Comparison of ENCODE assay signal across 1 fruit fly cellular context in the genomic region with DNA sequence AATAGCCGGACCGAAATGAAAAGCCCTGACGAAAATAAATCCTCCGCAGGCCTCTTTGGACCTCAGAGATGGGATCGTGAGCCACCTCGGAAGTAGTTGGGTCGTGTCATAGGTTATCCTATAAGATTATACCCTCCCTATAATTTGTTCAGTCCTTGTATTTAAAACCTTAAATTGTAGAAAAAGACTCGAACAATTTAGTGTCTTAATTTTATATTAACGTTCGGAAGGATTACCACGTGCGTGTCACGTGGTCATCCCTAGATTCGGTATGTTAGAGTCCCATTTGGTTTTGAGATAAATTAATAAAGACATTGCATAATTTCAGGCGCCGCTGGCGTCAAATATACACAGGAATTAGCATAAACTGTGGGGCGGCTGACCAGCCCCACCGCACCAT.
TF ChIP-seq lines count a peak whose summit lies in the region.

No protein-coding gene starts in this region.

TF ChIP-seq in whole organism, embryonic, 481 proteins besides CTCF, POLR2A, EP300 and RAD21 (continued from another document and continues in another):
- TF ChIP-seq sim (GFP tag; IDR thresholded peaks at IDR 0.05; lab: Robert Waterston, UW) (no peak), oc (tag; optimal IDR thresholded peaks at IDR 0.05; lab: Kevin White, UChicago) (peak; percentile 12), CG7357 (GFP tag; IDR thresholded peaks at IDR 0.05; lab: Robert Waterston, UW) (no peak), CG9932 (GFP tag; IDR thresholded peaks at IDR 0.05; lab: Robert Waterston, UW) (peak; percentile 70), CG18262 (tag; optimal IDR thresholded peaks at IDR 0.05; lab: Kevin White, UChicago) (peak; percentile 65), zf30C (GFP tag; optimal IDR thresholded peaks at IDR 0.05; lab: Kevin White, UChicago) (no peak), CG8388 (GFP tag; optimal IDR thresholded peaks at IDR 0.05; lab: Kevin White, UChicago) (peak; percentile 61), Usf (GFP tag; optimal IDR thresholded peaks at IDR 0.05; lab: Kevin White, UChicago) (peak; percentile 49), kah (GFP tag; optimal IDR thresholded peaks at IDR 0.05; lab: Kevin White, UChicago) (no peak), klu (GFP tag; IDR thresholded peaks at IDR 0.05; lab: Robert Waterston, UW) (peak; percentile 41; the same call in 1 of the 2 replicates), CG6254 (GFP tag; optimal IDR thresholded peaks at IDR 0.05; lab: Kevin White, UChicago) (peak; percentile 39), CG7928 (GFP tag; optimal IDR thresholded peaks at IDR 0.05; lab: Kevin White, UChicago) (no peak), CG10147 (GFP tag; optimal IDR thresholded peaks at IDR 0.05; lab: Kevin White, UChicago) (peak; percentile 9), CG11398 (GFP tag; optimal IDR thresholded peaks at IDR 0.05; lab: Kevin White, UChicago) (peak; percentile 11), Med (GFP tag; lab: Kevin White, UChicago) (peak; percentile 92), HLHmδ (GFP tag; optimal IDR thresholded peaks at IDR 0.05; lab: Kevin White, UChicago) (no peak), Sry-β (GFP tag; optimal IDR thresholded peaks at IDR 0.05; lab: Kevin White, UChicago) (peak; percentile 34), CG2129 (GFP tag; IDR thresholded peaks at IDR 0.05; lab: Robert Waterston, UW; ENCODE audit: partially characterized antibody) (peak; percentile 92), luna (GFP tag; optimal IDR thresholded peaks at IDR 0.05; lab: Kevin White, UChicago) (no peak), Deaf1 (tag; optimal IDR thresholded peaks at IDR 0.05; lab: Kevin White, UChicago) (peak; percentile 23), Ssrp (tag; optimal IDR thresholded peaks at IDR 0.05; lab: Kevin White, UChicago) (peak; percentile 39), lilli (GFP tag; optimal IDR thresholded peaks at IDR 0.05; lab: Kevin White, UChicago) (peak; percentile 68), slou (GFP tag; optimal IDR thresholded peaks at IDR 0.05; lab: Kevin White, UChicago) (no peak), HHEX (GFP tag; optimal IDR thresholded peaks at IDR 0.05; lab: Kevin White, UChicago) (peak; percentile 50), pb (GFP tag; optimal IDR thresholded peaks at IDR 0.05; lab: Kevin White, UChicago) (no peak), ftz-f1 (GFP tag; optimal IDR thresholded peaks at IDR 0.05; lab: Kevin White, UChicago) (no peak), NC2α (GFP tag; optimal IDR thresholded peaks at IDR 0.05; lab: Kevin White, UChicago) (peak; percentile 2), CG17829 (tag; optimal IDR thresholded peaks at IDR 0.05; lab: Kevin White, UChicago) (peak; percentile 47), CG11504 (tag; optimal IDR thresholded peaks at IDR 0.05; lab: Kevin White, UChicago) (peak; percentile 60), CG1792 (GFP tag; optimal IDR thresholded peaks at IDR 0.05; lab: Kevin White, UChicago) (no peak), Aef1 (GFP tag; IDR thresholded peaks at IDR 0.05; lab: Robert Waterston, UW) (peak; percentile 22; the same call in 1 of the 3 replicates), cwo (GFP tag; optimal IDR thresholded peaks at IDR 0.05; lab: Kevin White, UChicago) (peak; percentile 14), gro (GFP tag; optimal IDR thresholded peaks at IDR 0.05; lab: Kevin White, UChicago) (peak; percentile 48), Dref (GFP tag; IDR thresholded peaks at IDR 0.05; lab: Robert Waterston, UW) (no peak), CG6175 (GFP tag; IDR thresholded peaks at IDR 0.05; lab: Robert Waterston, UW) (no peak), CG31441 (GFP tag; IDR thresholded peaks at IDR 0.05; lab: Robert Waterston, UW) (peak; percentile 51; the same call in 1 of the 2 replicates), bcd (GFP tag; optimal IDR thresholded peaks at IDR 0.05; lab: Kevin White, UChicago) (peak; percentile 50), Dip3 (GFP tag; optimal IDR thresholded peaks at IDR 0.05; lab: Kevin White, UChicago) (peak; percentile 45), CG4820 (GFP tag; optimal IDR thresholded peaks at IDR 0.05; lab: Kevin White, UChicago) (peak; percentile 20), Max (GFP tag; optimal IDR thresholded peaks at IDR 0.05; lab: Kevin White, UChicago) (peak; percentile 18), Dad (GFP tag; optimal IDR thresholded peaks at IDR 0.05; lab: Kevin White, UChicago) (peak; percentile 2), CG3281 (GFP tag; optimal IDR thresholded peaks at IDR 0.05; lab: Kevin White, UChicago) (peak; percentile 48), ara (GFP tag; IDR thresholded peaks at IDR 0.05; lab: Robert Waterston, UW) (peak; percentile 61; the same call in 1 of the 2 replicates), Ets65A (GFP tag; lab: Kevin White, UChicago) (peak; percentile 87), CG33557 (GFP tag; optimal IDR thresholded peaks at IDR 0.05; lab: Kevin White, UChicago) (peak; percentile 10), CG11560 (tag; IDR thresholded peaks at IDR 0.05; lab: Robert Waterston, UW) (no peak), disco-r (GFP tag; optimal IDR thresholded peaks at IDR 0.05; lab: Kevin White, UChicago) (peak; percentile 34), Hmr (GFP tag; optimal IDR thresholded peaks at IDR 0.05; lab: Kevin White, UChicago) (peak; percentile 57), CG10462 (GFP tag; optimal IDR thresholded peaks at IDR 0.05; lab: Kevin White, UChicago) (peak; percentile 19), Kr (GFP tag; optimal IDR thresholded peaks at IDR 0.05; lab: Kevin White, UChicago) (no peak), usp (GFP tag; optimal IDR thresholded peaks at IDR 0.05; lab: Kevin White, UChicago) (no peak), al (GFP tag; IDR thresholded peaks at IDR 0.05; lab: Robert Waterston, UW) (peak; percentile 52; the same call in 1 of the 2 replicates), NK7.1 (GFP tag; optimal IDR thresholded peaks at IDR 0.05; lab: Kevin White, UChicago) (no peak), ato (GFP tag; IDR thresholded peaks at IDR 0.05; lab: Robert Waterston, UW; ENCODE audit: partially characterized antibody) (0 out of 2 replicates have a peak, but pooled peaks have one; percentile 13), CG1024 (GFP tag; IDR thresholded peaks at IDR 0.05; lab: Robert Waterston, UW) (no peak), unpg (GFP tag; optimal IDR thresholded peaks at IDR 0.05; lab: Kevin White, UChicago) (peak; percentile 63), Bdp1 (GFP tag; optimal IDR thresholded peaks at IDR 0.05; lab: Kevin White, UChicago) (no peak), GATAe (GFP tag; conservative IDR thresholded peaks at IDR 0.05; lab: Robert Waterston, UW) (no peak), CG4360 (GFP tag; IDR thresholded peaks at IDR 0.05; lab: Robert Waterston, UW) (no peak), CG8359 (GFP tag; optimal IDR thresholded peaks at IDR 0.05; lab: Kevin White, UChicago; ENCODE audit: borderline replicate concordance) (no peak), mam (GFP tag; optimal IDR thresholded peaks at IDR 0.05; lab: Kevin White, UChicago) (peak; percentile 48), jigr1 (GFP tag; IDR thresholded peaks at IDR 0.05; lab: Robert Waterston, UW) (no peak), Myb (GFP tag; optimal IDR thresholded peaks at IDR 0.05; lab: Kevin White, UChicago) (peak; percentile 15), Vsx1 (GFP tag; optimal IDR thresholded peaks at IDR 0.05; lab: Kevin White, UChicago) (no peak), grn (GFP tag; optimal IDR thresholded peaks at IDR 0.05; lab: Kevin White, UChicago) (no peak), CG9817 (tag; optimal IDR thresholded peaks at IDR 0.05; lab: Kevin White, UChicago) (no peak), fd64A (GFP tag; optimal IDR thresholded peaks at IDR 0.05; lab: Kevin White, UChicago) (no peak), nau (GFP tag; optimal IDR thresholded peaks at IDR 0.05; lab: Kevin White, UChicago) (no peak), CG8281 (tag; optimal IDR thresholded peaks at IDR 0.05; lab: Kevin White, UChicago) (no peak), sc (optimal IDR thresholded peaks at IDR 0.05; lab: Kevin White, UChicago) (no peak), sc (GFP tag; optimal IDR thresholded peaks at IDR 0.05; lab: Kevin White, UChicago) (no peak), Six4 (GFP tag; optimal IDR thresholded peaks at IDR 0.05; lab: Kevin White, UChicago) (peak; percentile 5), slbo (GFP tag; IDR thresholded peaks at IDR 0.05; lab: Robert Waterston, UW) (peak; percentile 59; the same call in 1 of the 2 replicates), CG16779 (GFP tag; IDR thresholded peaks at IDR 0.05; lab: Robert Waterston, UW) (no peak), vvl (GFP tag; IDR thresholded peaks at IDR 0.05; lab: Robert Waterston, UW) (peak; percentile 74), otp (GFP tag; IDR thresholded peaks at IDR 0.05; lab: Robert Waterston, UW) (no peak; the same call in 2 of the 3 replicates), Jarid2 (GFP tag; optimal IDR thresholded peaks at IDR 0.05; lab: Kevin White, UChicago) (no peak), Lpt (GFP tag; optimal IDR thresholded peaks at IDR 0.05; lab: Kevin White, UChicago) (no peak), Poxn (GFP tag; IDR thresholded peaks at IDR 0.05; lab: Robert Waterston, UW) (no peak), CG14710 (tag; optimal IDR thresholded peaks at IDR 0.05; lab: Kevin White, UChicago) (peak; percentile 60), CG3847 (GFP tag; IDR thresholded peaks at IDR 0.05; lab: Robert Waterston, UW) (peak; percentile 49; the same call in 1 of the 2 replicates), H2.0 (GFP tag; IDR thresholded peaks at IDR 0.05; lab: Robert Waterston, UW) (no peak), Atf3 (GFP tag; optimal IDR thresholded peaks at IDR 0.05; lab: Kevin White, UChicago) (no peak), CG34376 (GFP tag; optimal IDR thresholded peaks at IDR 0.05; lab: Kevin White, UChicago) (no peak), HLH54F (GFP tag; optimal IDR thresholded peaks at IDR 0.05; lab: Kevin White, UChicago) (peak; percentile 39), CG2199 (GFP tag; IDR thresholded peaks at IDR 0.05; lab: Robert Waterston, UW) (no peak), ssp (GFP tag; IDR thresholded peaks at IDR 0.05; lab: Robert Waterston, UW) (peak; percentile 35; the same call in 1 of the 2 replicates), CG16863 (GFP tag; optimal IDR thresholded peaks at IDR 0.05; lab: Kevin White, UChicago) (peak; percentile 35), CG17359 (tag; optimal IDR thresholded peaks at IDR 0.05; lab: Kevin White, UChicago) (peak; percentile 53), CG7271 (tag; optimal IDR thresholded peaks at IDR 0.05; lab: Kevin White, UChicago) (no peak), Bteb2 (GFP tag; optimal IDR thresholded peaks at IDR 0.05; lab: Kevin White, UChicago) (peak; percentile 37), lov (optimal IDR thresholded peaks at IDR 0.05; lab: Kevin White, UChicago) (no peak), lov (GFP tag; IDR thresholded peaks at IDR 0.05; lab: Robert Waterston, UW) (no peak; the same call in 1 of the 3 replicates), CG32532 (GFP tag; IDR thresholded peaks at IDR 0.05; lab: Robert Waterston, UW) (peak; percentile 69), Meics (GFP tag; optimal IDR thresholded peaks at IDR 0.05; lab: Kevin White, UChicago) (peak; percentile 54), sens (GFP tag; lab: Kevin White, UChicago) (peak; percentile 93), lab (GFP tag; optimal IDR thresholded peaks at IDR 0.05; lab: Kevin White, UChicago) (peak; percentile 59), Hey (tag; optimal IDR thresholded peaks at IDR 0.05; lab: Kevin White, UChicago) (no peak), gt (GFP tag; IDR thresholded peaks at IDR 0.05; lab: Robert Waterston, UW) (peak; percentile 28; the same call in 1 of the 2 replicates), Stat92E (GFP tag; optimal IDR thresholded peaks at IDR 0.05; lab: Kevin White, UChicago) (peak in 1 of 3 experiments; percentile 28), Hr51 (GFP tag; optimal IDR thresholded peaks at IDR 0.05; lab: Kevin White, UChicago) (peak; percentile 22 to 48), amos (GFP tag; IDR thresholded peaks at IDR 0.05; lab: Robert Waterston, UW; ENCODE audit: partially characterized antibody) (peak; percentile 77), CG7987 (GFP tag; optimal IDR thresholded peaks at IDR 0.05; lab: Kevin White, UChicago) (no peak), CG2875 (GFP tag; optimal IDR thresholded peaks at IDR 0.05; lab: Kevin White, UChicago) (peak; percentile 30), CG4328 (GFP tag; optimal IDR thresholded peaks at IDR 0.05; lab: Kevin White, UChicago) (no peak), CG9727 (GFP tag; optimal IDR thresholded peaks at IDR 0.05; lab: Kevin White, UChicago) (peak; percentile 67), CHES-1-like (GFP tag; optimal IDR thresholded peaks at IDR 0.05; lab: Kevin White, UChicago) (peak; percentile 45), Hsf (GFP tag; optimal IDR thresholded peaks at IDR 0.05; lab: Kevin White, UChicago) (peak; percentile 63), CG11093 (GFP tag; IDR thresholded peaks at IDR 0.05; lab: Robert Waterston, UW) (no peak), grau (tag; optimal IDR thresholded peaks at IDR 0.05; lab: Kevin White, UChicago) (peak; percentile 66), CG10654 (GFP tag; optimal IDR thresholded peaks at IDR 0.05; lab: Kevin White, UChicago) (peak; percentile 9), CG10321 (GFP tag; IDR thresholded peaks at IDR 0.05; lab: Robert Waterston, UW) (no peak), sob (GFP tag; IDR thresholded peaks at IDR 0.05; lab: Robert Waterston, UW) (peak; percentile 75), her (GFP tag; optimal IDR thresholded peaks at IDR 0.05; lab: Kevin White, UChicago) (no peak), tio (GFP tag; optimal IDR thresholded peaks at IDR 0.05; lab: Kevin White, UChicago) (peak; percentile 35), ac (GFP tag; optimal IDR thresholded peaks at IDR 0.05; lab: Kevin White, UChicago) (peak; percentile 19), Lhr (GFP tag; optimal IDR thresholded peaks at IDR 0.05; lab: Kevin White, UChicago) (peak; percentile 46), az2 (GFP tag; optimal IDR thresholded peaks at IDR 0.05; lab: Kevin White, UChicago) (peak; percentile 44), Doc2 (GFP tag; IDR thresholded peaks at IDR 0.05; lab: Robert Waterston, UW) (no peak), dati (GFP tag; IDR thresholded peaks at IDR 0.05; lab: Robert Waterston, UW) (no peak), CG1602 (GFP tag; optimal IDR thresholded peaks at IDR 0.05; lab: Kevin White, UChicago) (peak; percentile 42), Sox102F (GFP tag; optimal IDR thresholded peaks at IDR 0.05; lab: Kevin White, UChicago) (peak; percentile 60), gem (tag; optimal IDR thresholded peaks at IDR 0.05; lab: Kevin White, UChicago) (peak; percentile 67), h (optimal IDR thresholded peaks at IDR 0.05; lab: Kevin White, UChicago) (no peak), dmrt11E (tag; optimal IDR thresholded peaks at IDR 0.05; lab: Kevin White, UChicago) (peak; percentile 66), CG1233 (GFP tag; optimal IDR thresholded peaks at IDR 0.05; lab: Kevin White, UChicago) (peak; percentile 27), CG13775 (GFP tag; optimal IDR thresholded peaks at IDR 0.05; lab: Kevin White, UChicago) (peak; percentile 67), Mad (GFP tag; optimal IDR thresholded peaks at IDR 0.05; lab: Kevin White, UChicago) (peak; percentile 24), CG14050 (GFP tag; IDR thresholded peaks at IDR 0.05; lab: Robert Waterston, UW) (peak; percentile 26; the same call in 1 of the 3 replicates)
